Worm (Caenorhabditis elegans): ENCODE results near the gene hgap-2.

Gene hgap-2

DNA sequence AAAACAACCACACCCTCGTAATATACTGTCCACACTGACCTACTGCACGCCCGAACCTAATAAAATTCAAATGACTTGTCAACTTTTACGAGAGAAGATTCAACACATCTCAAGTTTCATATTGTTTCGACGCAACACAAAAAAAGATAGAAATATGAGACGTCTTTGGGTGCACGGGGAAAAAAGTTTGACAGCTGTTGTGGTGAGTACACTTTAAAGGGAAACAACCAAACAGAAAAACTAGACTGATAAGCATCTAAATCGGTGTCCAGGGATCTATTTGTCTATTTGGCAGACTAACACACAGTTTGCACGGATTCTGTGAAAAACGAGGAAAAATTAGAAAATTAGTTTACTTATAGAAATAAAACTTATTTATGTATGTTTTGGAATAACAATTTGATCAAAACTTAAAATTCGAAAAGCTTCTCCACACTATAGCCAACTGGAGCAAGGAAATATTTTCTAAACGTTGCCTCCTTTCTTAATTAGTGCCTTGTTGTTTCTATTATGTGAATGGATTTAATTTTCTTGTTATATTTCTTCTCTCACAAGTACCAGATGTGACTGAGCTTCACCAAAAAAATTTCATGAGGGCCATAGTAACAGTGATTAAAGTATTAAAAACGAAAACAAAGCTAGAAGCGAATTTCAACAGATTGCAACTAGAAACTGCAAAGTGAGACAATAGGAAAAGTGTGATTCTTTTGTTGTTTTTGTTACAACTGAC lies 40.9 kb downstream of the hgap-2 start:
- TF ChIP-seq lin-14 (GFP tag; optimal IDR thresholded peaks at IDR 0.05) (peak; percentile 58), nhr-71 (tag; optimal IDR thresholded peaks at IDR 0.05) (peak; percentile 18), efl-1 (optimal IDR thresholded peaks at IDR 0.05) (no peak), efl-1 (GFP tag; optimal IDR thresholded peaks at IDR 0.05 in 1 of 2) (peak in 1 of 2 experiments; percentile 67), fkh-4 (tag; optimal IDR thresholded peaks at IDR 0.05; ENCODE audit: borderline replicate concordance) (peak; percentile 76), dsc-1 (tag; optimal IDR thresholded peaks at IDR 0.05) (peak; percentile 90), lsy-2 (tag; optimal IDR thresholded peaks at IDR 0.05) (peak in 1 of 2 experiments; percentile 20), elt-2 (tag; optimal IDR thresholded peaks at IDR 0.05) (no peak), grh-1 (GFP tag; IDR thresholded peaks at IDR 0.05) (no peak), sox-4 (tag; optimal IDR thresholded peaks at IDR 0.05) (no peak), nhr-11 (tag; optimal IDR thresholded peaks at IDR 0.05) (no peak), blmp-1 (tag; optimal IDR thresholded peaks at IDR 0.05) (peak; percentile 37)

DNA sequence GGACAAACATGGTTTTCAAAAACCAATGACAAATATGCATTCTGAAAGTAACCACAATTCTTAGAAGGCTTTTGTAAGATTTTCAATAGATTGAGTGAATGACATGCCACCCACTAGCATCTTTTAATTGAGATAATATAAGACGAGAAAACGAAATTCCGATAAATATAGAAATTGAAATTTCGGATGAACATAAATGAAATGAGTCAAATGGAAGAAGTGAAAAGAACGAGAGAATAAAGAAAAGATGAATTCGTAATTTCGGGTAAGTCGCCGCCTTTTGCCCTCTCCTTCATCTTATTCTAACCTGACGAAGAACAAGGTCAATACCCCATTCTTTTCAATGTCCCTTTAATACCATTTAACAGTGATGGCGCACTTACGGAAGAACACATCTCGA lies 42.3 kb downstream of the hgap-2 start:
- no peak for TF ChIP-seq snu-23 (GFP tag; optimal IDR thresholded peaks at IDR 0.05)
- no peak for TF ChIP-seq lir-3 (tag; optimal IDR thresholded peaks at IDR 0.05; ENCODE audit: poor library complexity)
- no peak for TF ChIP-seq elt-3 (tag; optimal IDR thresholded peaks at IDR 0.05)
- peak; percentile 83 for TF ChIP-seq blmp-1 (tag; optimal IDR thresholded peaks at IDR 0.05)
- no peak for TF ChIP-seq sox-4 (tag; optimal IDR thresholded peaks at IDR 0.05)
- TF ChIP-seq ceh-90 (tag; optimal IDR thresholded peaks at IDR 0.05) = no peak
- TF ChIP-seq lsy-2 (tag; optimal IDR thresholded peaks at IDR 0.05) = no peak
- no peak for TF ChIP-seq aha-1 (tag; optimal IDR thresholded peaks at IDR 0.05)
- no peak for TF ChIP-seq unc-86 (tag; optimal IDR thresholded peaks at IDR 0.05)
- peak; percentile 13 for TF ChIP-seq lin-14 (GFP tag; optimal IDR thresholded peaks at IDR 0.05)
- TF ChIP-seq fos-1 (tag; optimal IDR thresholded peaks at IDR 0.05) = no peak
- TF ChIP-seq nhr-90 (tag; optimal IDR thresholded peaks at IDR 0.05; ENCODE audit: poor library complexity) = no peak
- no peak for TF ChIP-seq irx-1 (tag; optimal IDR thresholded peaks at IDR 0.05)
- TF ChIP-seq unc-30 (tag; optimal IDR thresholded peaks at IDR 0.05) = no peak
- TF ChIP-seq dsc-1 (tag; optimal IDR thresholded peaks at IDR 0.05) = no peak
- TF ChIP-seq F16B12.6 (tag; optimal IDR thresholded peaks at IDR 0.05) = no peak
- TF ChIP-seq nhr-77 (tag; optimal IDR thresholded peaks at IDR 0.05) = no peak
- no peak for TF ChIP-seq fkh-10 (GFP tag; optimal IDR thresholded peaks at IDR 0.05)

DNA sequence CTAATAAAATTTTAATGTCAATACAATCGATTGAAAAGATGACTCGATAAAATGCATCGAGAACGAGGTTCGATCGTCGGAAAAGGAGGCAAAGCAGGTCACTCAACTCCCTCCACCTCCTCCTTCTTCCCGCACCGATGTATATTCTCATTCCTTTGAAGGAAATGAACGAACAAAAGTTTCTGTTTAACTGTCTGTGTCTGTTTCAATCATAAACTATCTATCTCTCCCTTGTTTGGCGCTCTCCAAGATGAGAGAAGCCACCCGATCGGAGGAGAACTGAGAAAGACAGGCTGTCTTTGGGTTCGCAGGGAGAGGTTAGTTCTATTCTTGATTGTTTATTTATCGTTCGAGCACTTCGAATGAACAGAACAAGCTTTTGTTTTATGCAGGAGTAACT lies 43.6 kb downstream of the hgap-2 start, which contains the start of gene D2085.7:
Gene D2085.7, plus strand, starts transcription at position 251 of the 400 bp plus-strand sequence.
- no peak for TF ChIP-seq fkh-8 (tag; optimal IDR thresholded peaks at IDR 0.05)
- peak; percentile 81 for TF ChIP-seq blmp-1 (tag; optimal IDR thresholded peaks at IDR 0.05)
- TF ChIP-seq elt-3 (tag; optimal IDR thresholded peaks at IDR 0.05) = peak in 1 of 6 experiments; percentile 11
- no peak for TF ChIP-seq tlp-1 (tag; optimal IDR thresholded peaks at IDR 0.05)
- TF ChIP-seq lin-14 (GFP tag; optimal IDR thresholded peaks at IDR 0.05) = peak; percentile 39
- peak in 1 of 2 experiments; percentile 4 for TF ChIP-seq lin-35 (GFP tag; optimal IDR thresholded peaks at IDR 0.05)
- no peak for TF ChIP-seq efl-1 (optimal IDR thresholded peaks at IDR 0.05)
- peak in 1 of 2 experiments; percentile 58 for TF ChIP-seq efl-1 (GFP tag; optimal IDR thresholded peaks at IDR 0.05 in 1 of 2)
- TF ChIP-seq unc-130 (tag; optimal IDR thresholded peaks at IDR 0.05) = no peak
- no peak for TF ChIP-seq nhr-84 (tag; optimal IDR thresholded peaks at IDR 0.05)
- peak; percentile 57 for TF ChIP-seq nhr-85 (tag)
- TF ChIP-seq dsc-1 (tag; optimal IDR thresholded peaks at IDR 0.05) = no peak

DNA sequence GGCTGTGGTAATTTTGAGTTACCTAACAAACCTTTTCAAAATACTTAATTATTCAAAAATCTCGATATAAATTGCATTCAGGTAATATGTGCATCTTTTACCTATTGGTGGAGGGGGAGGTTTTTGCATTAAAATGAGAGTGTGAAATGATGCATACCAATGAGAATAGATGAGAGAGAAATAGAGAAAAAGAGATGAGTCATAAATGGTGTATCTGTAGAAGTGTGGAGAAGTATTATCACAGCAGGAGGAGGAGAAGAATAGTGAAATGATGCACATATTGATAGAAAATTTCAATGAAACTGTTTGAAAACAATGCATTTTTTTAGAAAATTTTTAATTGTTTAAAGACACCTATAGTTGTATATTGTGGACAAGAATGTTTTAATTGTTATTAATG lies 44.2 kb downstream of the hgap-2 start:
- TF ChIP-seq ceh-82 (tag; optimal IDR thresholded peaks at IDR 0.05) (no peak), nhr-85 (tag) (peak; percentile 31), mep-1 (tag; optimal IDR thresholded peaks at IDR 0.05) (peak; percentile 12), lin-14 (GFP tag; optimal IDR thresholded peaks at IDR 0.05) (peak; percentile 30)

DNA sequence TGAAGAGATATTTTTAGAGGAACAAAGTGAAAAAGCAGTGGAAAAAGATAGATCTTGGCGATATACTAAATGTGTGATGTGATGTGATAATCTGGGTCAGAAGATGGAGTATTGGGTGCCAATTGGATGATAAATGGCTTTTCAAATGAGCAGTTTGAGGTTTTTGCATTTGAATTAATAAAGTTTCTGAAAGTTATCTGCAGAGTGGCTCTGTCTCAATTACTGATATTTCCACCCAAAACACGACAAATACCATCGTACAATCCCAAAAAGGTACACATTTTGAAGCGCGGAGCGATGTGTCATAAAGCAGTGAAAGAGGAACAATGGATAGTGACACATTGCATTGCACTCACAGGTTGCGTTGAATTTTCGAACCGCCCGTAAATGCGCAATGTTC lies 45.2 kb downstream of the hgap-2 start:
- no peak for TF ChIP-seq nhr-11 (tag; optimal IDR thresholded peaks at IDR 0.05)
- no peak for TF ChIP-seq nhr-71 (tag; optimal IDR thresholded peaks at IDR 0.05)
- no peak for TF ChIP-seq nhr-47 (tag; optimal IDR thresholded peaks at IDR 0.05)
- no peak for TF ChIP-seq dsc-1 (tag; optimal IDR thresholded peaks at IDR 0.05)
- TF ChIP-seq snpc-4 (tag; optimal IDR thresholded peaks at IDR 0.05) = no peak
- no peak for TF ChIP-seq dpl-1 (GFP tag; optimal IDR thresholded peaks at IDR 0.05)
- no peak for TF ChIP-seq nhr-237 (tag; optimal IDR thresholded peaks at IDR 0.05)
- TF ChIP-seq lsy-2 (tag; optimal IDR thresholded peaks at IDR 0.05) = no peak
- TF ChIP-seq ztf-4 (tag; optimal IDR thresholded peaks at IDR 0.05) = no peak
